Fruit fly (Drosophila melanogaster) whole organism, wandering third instar larva: ENCODE results near the gene CG11550.

ENCODE experiments used
- CG32264 ChIP-seq: fragments of 200-800 bp; sonication (Bioruptor generic); optimal IDR thresholded peaks from 2 replicates; lab custom pipeline; 2016; ENCODE audit warnings: missing biosample characterization, missing genetic modification characterization
- Hr78 ChIP-seq: fragments of >200 bp; optimal IDR thresholded peaks from 2 replicates; lab custom pipeline; 2017; ENCODE audit warnings: missing biosample characterization, missing genetic modification characterization
- foxo ChIP-seq, 2 experiments: fragments of 200-800 bp; sonication (Bioruptor generic); optimal IDR thresholded peaks; 2 replicates in 1 of 2; 3 replicates in 1 of 2; lab custom pipeline; 2016 to 2017; ENCODE audit warnings: missing biosample characterization in 2 of 2, missing genetic modification characterization in 2 of 2
- sv ChIP-seq: fragments of 200-800 bp; sonication (Bioruptor generic); optimal IDR thresholded peaks from 3 replicates; lab custom pipeline; 2016; ENCODE audit warnings: missing biosample characterization, missing genetic modification characterization

dm6 chr3R:31723206-31723933 is 43.7 kb upstream of the CG11550 start:
- TF ChIP-seq Hr78 (GFP tag; lab: Kevin White, UChicago) (no peak), sv (no peak), CG32264 (GFP tag; lab: Kevin White, UChicago) (no peak), foxo (GFP tag; optimal IDR thresholded peaks at IDR 0.05; lab: Kevin White, UChicago) (no peak)
